Fruit fly (Drosophila melanogaster) whole organism, embryonic: ENCODE results near the gene CG15221.

Experiments used
- Antp ChIP-seq: fragments of 200-800 bp; sonication (Bioruptor generic); optimal IDR thresholded peaks from 3 replicates; lab custom pipeline; 2016; ENCODE audit warnings: missing biosample characterization, missing genetic modification characterization
- Atf-2 ChIP-seq: fragments of 200-800 bp; sonication (Bioruptor generic); optimal IDR thresholded peaks from 2 replicates; lab custom pipeline; 2016; ENCODE audit warnings: missing biosample characterization, missing genetic modification characterization
- CG10366 ChIP-seq: fragments of 200-800 bp; sonication (Bioruptor generic); IDR thresholded peaks from 2 replicates; pipeline ENCODE4 v1.3.6; 2022; ENCODE audit warnings: missing biosample characterization, missing genetic modification characterization
- CG11085 ChIP-seq: fragments of 200-800 bp; sonication (Bioruptor generic); IDR thresholded peaks from 2 replicates; pipeline ENCODE4 v1.3.6; 2022; ENCODE audit warnings: missing biosample characterization, missing genetic modification characterization
- CG13123 ChIP-seq: fragments of 200-800 bp; sonication (Bioruptor generic); optimal IDR thresholded peaks from 2 replicates; lab custom pipeline; 2016; ENCODE audit warnings: missing biosample characterization, missing genetic modification characterization
- CG15011 ChIP-seq: fragments of 200-800 bp; sonication (Bioruptor generic); optimal IDR thresholded peaks from 3 replicates; lab custom pipeline; 2018; ENCODE audit warnings: missing biosample characterization, mild to moderate bottlenecking, missing genetic modification characterization
- CG15514 ChIP-seq: fragments of 200-800 bp; sonication (Bioruptor generic); optimal IDR thresholded peaks from 3 replicates; lab custom pipeline; 2017; ENCODE audit warnings: missing biosample characterization, missing genetic modification characterization, mild to moderate bottlenecking, moderate library complexity, missing genetic modification reagents
- CG17802 ChIP-seq: fragments of 200-800 bp; sonication (Bioruptor generic); optimal IDR thresholded peaks from 2 replicates; lab custom pipeline; 2018; ENCODE audit warnings: missing biosample characterization, mild to moderate bottlenecking, missing genetic modification characterization, moderate library complexity
- CG2712 ChIP-seq: fragments of 200-800 bp; optimal IDR thresholded peaks from 3 replicates; lab custom pipeline; 2019; ENCODE audit warnings: missing biosample characterization, mild to moderate bottlenecking, missing genetic modification characterization, moderate library complexity
- CG31224 ChIP-seq: fragments of 200-800 bp; sonication (Bioruptor generic); IDR thresholded peaks from 2 replicates; pipeline ENCODE4 v1.3.6; 2022; ENCODE audit warnings: missing biosample characterization, missing genetic modification characterization
- CG31388 ChIP-seq: fragments of 200-800 bp; sonication (Bioruptor generic); optimal IDR thresholded peaks from 2 replicates; lab custom pipeline; 2016; ENCODE audit warnings: missing biosample characterization, missing genetic modification characterization
- CG31441 ChIP-seq: fragments of 200-800 bp; sonication (Bioruptor generic); IDR thresholded peaks from 2 replicates; pipeline ENCODE4 v1.3.6; 2022; ENCODE audit warnings: missing biosample characterization, missing genetic modification characterization
- CG34422 ChIP-seq: fragments of 200-800 bp; sonication (Bioruptor generic); IDR thresholded peaks from 3 replicates; pipeline ENCODE4 v1.3.6; 2022; ENCODE audit warnings: missing biosample characterization, missing genetic modification characterization
- CG3847 ChIP-seq: fragments of 200-800 bp; sonication (Bioruptor generic); IDR thresholded peaks from 2 replicates; pipeline ENCODE4 v1.3.6; 2022; ENCODE audit warnings: missing biosample characterization, missing genetic modification characterization
- CG5180 ChIP-seq: fragments of 200-800 bp; sonication (Bioruptor generic); optimal IDR thresholded peaks from 3 replicates; lab custom pipeline; 2017; ENCODE audit warnings: missing biosample characterization, missing genetic modification characterization, mild to moderate bottlenecking, moderate library complexity, missing genetic modification reagents
- CG6854 ChIP-seq: fragments of 200-800 bp; sonication (Bioruptor generic); optimal IDR thresholded peaks from 3 replicates; lab custom pipeline; 2017; ENCODE audit warnings: missing biosample characterization, mild to moderate bottlenecking, missing genetic modification characterization
- CG7839 ChIP-seq: fragments of 200-800 bp; sonication (Bioruptor generic); optimal IDR thresholded peaks from 3 replicates; lab custom pipeline; 2018; ENCODE audit warnings: missing biosample characterization, mild to moderate bottlenecking, missing genetic modification characterization, moderate library complexity
- CG8944 ChIP-seq: fragments of 200-800 bp; sonication (Bioruptor generic); optimal IDR thresholded peaks from 3 replicates; lab custom pipeline; 2016; ENCODE audit warnings: missing biosample characterization, missing genetic modification characterization
- CG9215 ChIP-seq: fragments of 200-800 bp; sonication (Bioruptor generic); IDR thresholded peaks from 2 replicates; pipeline ENCODE4 v1.3.6; 2022; ENCODE audit warnings: missing biosample characterization, missing genetic modification characterization
- CG9932 ChIP-seq: fragments of 200-800 bp; sonication (Bioruptor generic); IDR thresholded peaks from 2 replicates; pipeline ENCODE4 v1.3.6; 2022; ENCODE audit warnings: missing biosample characterization, missing genetic modification characterization
- Dad ChIP-seq: fragments of 200-800 bp; sonication (Bioruptor generic); optimal IDR thresholded peaks from 3 replicates; lab custom pipeline; 2016; ENCODE audit warnings: missing biosample characterization, missing genetic modification characterization
- Dip3 ChIP-seq: fragments of 200-800 bp; sonication (Bioruptor generic); optimal IDR thresholded peaks from 3 replicates; lab custom pipeline; 2016; ENCODE audit warnings: missing biosample characterization, missing genetic modification characterization
- Ets65A ChIP-seq: fragments of 200-800 bp; sonication (Bioruptor generic); peaks from one replicate; lab custom pipeline; 2016; ENCODE audit warnings: missing biosample characterization, missing genetic modification characterization
- H15 ChIP-seq: fragments of 200-800 bp; sonication (Bioruptor generic); IDR thresholded peaks from 3 replicates; pipeline ENCODE4 v1.3.6; 2022; ENCODE audit warnings: missing biosample characterization, missing genetic modification characterization
- HLH3B ChIP-seq: fragments of 200-800 bp; sonication (Bioruptor generic); IDR thresholded peaks from 2 replicates; pipeline ENCODE4 v1.3.6; 2022; ENCODE audit warnings: missing biosample characterization, missing genetic modification characterization
- HLH54F ChIP-seq: fragments of 200-800 bp; sonication (Bioruptor generic); optimal IDR thresholded peaks from 3 replicates; lab custom pipeline; 2016; ENCODE audit warnings: missing biosample characterization, missing genetic modification characterization
- Med ChIP-seq: fragments of 200-800 bp; sonication (Bioruptor generic); peaks from one replicate; lab custom pipeline; 2016; ENCODE audit warnings: missing biosample characterization, missing genetic modification characterization, mild to moderate bottlenecking, inconsistent platforms, moderate library complexity
- NFAT ChIP-seq: fragments of 200-800 bp; sonication (Bioruptor generic); IDR thresholded peaks from 2 replicates; pipeline ENCODE4 v1.3.6; 2022; ENCODE audit warnings: missing biosample characterization, missing genetic modification characterization
- Poxn ChIP-seq: fragments of 200-800 bp; sonication (Bioruptor generic); IDR thresholded peaks from 2 replicates; pipeline ENCODE4 v1.3.6; 2022; ENCODE audit warnings: missing biosample characterization, missing genetic modification characterization
- Sox102F ChIP-seq: fragments of 200-800 bp; sonication (Bioruptor generic); optimal IDR thresholded peaks from 2 replicates; lab custom pipeline; 2018; ENCODE audit warnings: missing biosample characterization, mild to moderate bottlenecking, missing genetic modification characterization, moderate library complexity
- Ssrp ChIP-seq: fragments of 200-800 bp; sonication (Bioruptor generic); optimal IDR thresholded peaks from 2 replicates; lab custom pipeline; 2018; ENCODE audit warnings: missing biosample characterization, mild to moderate bottlenecking, missing genetic modification characterization, moderate library complexity
- Stat92E ChIP-seq, 3 experiments: fragments of >200 bp in 2 of 3; fragments of 200-800 bp in 1 of 3; sonication (Bioruptor generic) in 1 of 3; optimal IDR thresholded peaks; 2 replicates each; lab custom pipeline; 2017 to 2019; ENCODE audit warnings: missing biosample characterization in 3 of 3, missing genetic modification characterization in 3 of 3, mild to moderate bottlenecking in 1 of 3, moderate library complexity in 1 of 3
- Xrp1 ChIP-seq: fragments of 200-800 bp; sonication (Bioruptor generic); IDR thresholded peaks from 2 replicates; pipeline ENCODE4 v1.3.6; 2022; ENCODE audit warnings: missing biosample characterization, missing genetic modification characterization
- ara ChIP-seq: fragments of 200-800 bp; sonication (Bioruptor generic); IDR thresholded peaks from 2 replicates; pipeline ENCODE4 v1.3.6; 2022; ENCODE audit warnings: missing biosample characterization, missing genetic modification characterization
- ash1 ChIP-seq: fragments of 200-800 bp; sonication (Bioruptor generic); optimal IDR thresholded peaks from 2 replicates; lab custom pipeline; 2018; ENCODE audit warnings: missing biosample characterization, mild to moderate bottlenecking, missing genetic modification characterization
- bab2 ChIP-seq: fragments of 200-800 bp; sonication (Bioruptor generic); optimal IDR thresholded peaks from 2 replicates; lab custom pipeline; 2016; ENCODE audit warnings: missing biosample characterization, missing genetic modification characterization
- btn ChIP-seq: fragments of 200-800 bp; sonication (Bioruptor generic); optimal IDR thresholded peaks from 2 replicates; lab custom pipeline; 2016; ENCODE audit warnings: missing biosample characterization, missing genetic modification characterization
- caup ChIP-seq: fragments of 200-800 bp; sonication (Bioruptor generic); optimal IDR thresholded peaks from 3 replicates; lab custom pipeline; 2017; ENCODE audit warnings: missing biosample characterization, mild to moderate bottlenecking, missing genetic modification characterization, moderate library complexity; ENCODE audit not compliant: severe bottlenecking
- ewg ChIP-seq: fragments of 200-800 bp; sonication (Bioruptor generic); optimal IDR thresholded peaks from 3 replicates; lab custom pipeline; 2017; ENCODE audit warnings: mild to moderate bottlenecking, missing biosample characterization, missing genetic modification reagents, missing genetic modification characterization
- klu ChIP-seq: fragments of 200-800 bp; sonication (Bioruptor generic); IDR thresholded peaks from 2 replicates; pipeline ENCODE4 v1.3.6; 2022; ENCODE audit warnings: missing biosample characterization, missing genetic modification characterization
- nmo ChIP-seq: fragments of 200-800 bp; sonication (Bioruptor generic); optimal IDR thresholded peaks from 2 replicates; lab custom pipeline; 2018; ENCODE audit warnings: missing biosample characterization, mild to moderate bottlenecking, missing genetic modification characterization, moderate library complexity
- otp ChIP-seq: fragments of 200-800 bp; sonication (Bioruptor generic); IDR thresholded peaks from 3 replicates; pipeline ENCODE4, ENCODE4 v1.3.6; 2022; ENCODE audit warnings: missing biosample characterization, missing genetic modification characterization
- p53 ChIP-seq: fragments of 200-800 bp; sonication (Bioruptor generic); optimal IDR thresholded peaks from 2 replicates; lab custom pipeline; 2016; ENCODE audit warnings: missing biosample characterization, missing genetic modification characterization
- pan ChIP-seq, 4 experiments: fragments of >200 bp in 3 of 4; fragments of 200-800 bp in 1 of 4; sonication (Bioruptor generic) in 1 of 4; optimal IDR thresholded peaks in 3 of 4; IDR thresholded peaks in 1 of 4; 2 replicates each; pipeline versions ENCODE4 v1.3.6 to Lab custom; 2017 to 2022; ENCODE audit warnings: missing biosample characterization in 2 of 4, missing genetic modification characterization in 2 of 4, mixed read lengths in 1 of 4
- pho ChIP-seq: fragments of 200-800 bp; sonication (Bioruptor generic); optimal IDR thresholded peaks from 2 replicates; lab custom pipeline; 2016; ENCODE audit warnings: missing biosample characterization, missing genetic modification characterization
- sens-2 ChIP-seq: fragments of 200-800 bp; sonication (Bioruptor generic); IDR thresholded peaks from 2 replicates; pipeline ENCODE4 v1.3.6; 2022; ENCODE audit warnings: missing biosample characterization, missing genetic modification characterization
- sisA ChIP-seq: fragments of 200-800 bp; sonication (Bioruptor generic); IDR thresholded peaks from 2 replicates; pipeline ENCODE4 v1.3.6; 2022; ENCODE audit warnings: missing biosample characterization, missing genetic modification characterization
- usp ChIP-seq: fragments of >200 bp; optimal IDR thresholded peaks from 2 replicates; lab custom pipeline; 2017; ENCODE audit warnings: missing biosample characterization, missing genetic modification characterization
- vvl ChIP-seq: fragments of 200-800 bp; sonication (Bioruptor generic); IDR thresholded peaks from 2 replicates; pipeline ENCODE4 v1.3.6; 2022; ENCODE audit warnings: missing biosample characterization, missing genetic modification characterization
- zfh2 ChIP-seq: fragments of 200-800 bp; sonication (Bioruptor generic); optimal IDR thresholded peaks from 2 replicates; lab custom pipeline; 2016; ENCODE audit warnings: missing biosample characterization, missing genetic modification characterization

The CG15221 gene

DNA sequence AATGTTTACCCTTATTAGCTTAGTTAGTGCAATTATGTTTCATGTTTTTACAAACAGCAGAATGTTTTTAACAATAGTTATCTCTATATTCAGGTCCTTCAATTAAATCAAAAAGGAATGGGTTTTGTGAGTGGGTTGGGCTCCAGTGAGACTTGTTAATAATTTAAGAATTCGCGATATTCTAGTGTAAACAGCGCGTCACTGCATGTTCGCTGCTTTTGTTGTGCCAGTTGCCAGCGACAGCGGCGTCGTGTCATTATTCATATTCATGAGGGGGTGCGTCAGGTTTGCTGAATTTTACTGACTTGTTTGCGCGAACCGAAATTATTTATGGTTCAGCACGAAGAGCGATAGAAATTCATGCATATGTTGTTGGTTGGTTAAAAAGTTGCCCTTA is 8.8 kb upstream of the CG15221 start, which contains the start of gene Amun (continued):
- peak; percentile 14; the same call in 1 of the 2 replicates for TF ChIP-seq vvl (GFP tag; lab: Robert Waterston, UW)
- TF ChIP-seq Poxn: 0 out of 2 replicates have a peak, but pooled peaks have one; percentile 17
- TF ChIP-seq HLH3B: peak; percentile 48; the same call in 1 of the 2 replicates
- peak; percentile 3 for TF ChIP-seq Atf-2 (GFP tag; lab: Kevin White, UChicago)
- peak; percentile 64 for TF ChIP-seq CG9932 (GFP tag; lab: Robert Waterston, UW)
- no peak for TF ChIP-seq pan (optimal IDR thresholded peaks at IDR 0.05; lab: Kevin White, UChicago)
- peak in 1 of 2 experiments; percentile 17 for TF ChIP-seq pan (GFP tag; optimal IDR thresholded peaks at IDR 0.05 in 1 of 2, IDR thresholded peaks at IDR 0.05 in 1 of 2)
- 0 out of 3 replicates have a peak, but pooled peaks have one; percentile 36 for TF ChIP-seq H15 (GFP tag; lab: Robert Waterston, UW)
- peak; percentile 21 for TF ChIP-seq Ssrp (tag; lab: Kevin White, UChicago)
- no peak for TF ChIP-seq otp (GFP tag; lab: Robert Waterston, UW)
- TF ChIP-seq usp (GFP tag; lab: Kevin White, UChicago): no peak
- TF ChIP-seq CG5180 (GFP tag; lab: Kevin White, UChicago): no peak
- TF ChIP-seq pho (GFP tag; lab: Kevin White, UChicago): peak; percentile 21
- peak; percentile 49 for TF ChIP-seq zfh2 (GFP tag; lab: Kevin White, UChicago)
- TF ChIP-seq Ets65A (GFP tag; lab: Kevin White, UChicago): peak; percentile 90
- peak; percentile 24 for TF ChIP-seq HLH54F (GFP tag; lab: Kevin White, UChicago)
- peak; percentile 45 for TF ChIP-seq Antp
- peak; percentile 19 for TF ChIP-seq ash1 (GFP tag; lab: Kevin White, UChicago)
- peak; percentile 18 for TF ChIP-seq CG31388 (GFP tag; lab: Kevin White, UChicago)
- 0 out of 2 replicates have a peak, but pooled peaks have one; percentile 29 for TF ChIP-seq Xrp1 (GFP tag; lab: Robert Waterston, UW)
- TF ChIP-seq CG3847 (GFP tag; lab: Robert Waterston, UW): 0 out of 2 replicates have a peak, but pooled peaks have one; percentile 13
- no peak for TF ChIP-seq Dad (GFP tag; lab: Kevin White, UChicago)
- no peak for TF ChIP-seq CG10366
- peak; percentile 7 for TF ChIP-seq CG17802
- TF ChIP-seq bab2 (GFP tag; lab: Kevin White, UChicago): no peak
- TF ChIP-seq CG7839 (tag; lab: Kevin White, UChicago): peak; percentile 8
- peak; percentile 18; the same call in 1 of the 2 replicates for TF ChIP-seq CG9215 (GFP tag; lab: Robert Waterston, UW)
- no peak for TF ChIP-seq Stat92E (GFP tag; optimal IDR thresholded peaks at IDR 0.05; lab: Kevin White, UChicago)
- TF ChIP-seq klu (GFP tag; lab: Robert Waterston, UW): peak; percentile 32; the same call in 1 of the 2 replicates
- peak; percentile 9; the same call in 1 of the 2 replicates for TF ChIP-seq CG11085
- TF ChIP-seq CG8944 (GFP tag; lab: Kevin White, UChicago): peak; percentile 21
- TF ChIP-seq p53 (GFP tag; lab: Kevin White, UChicago): peak; percentile 56
- peak; percentile 39 for TF ChIP-seq CG15514 (GFP tag; lab: Kevin White, UChicago)
- peak; percentile 29 for TF ChIP-seq CG15011 (GFP tag; lab: Kevin White, UChicago)
- TF ChIP-seq btn (GFP tag; lab: Kevin White, UChicago): no peak
- TF ChIP-seq ewg (GFP tag; lab: Kevin White, UChicago): peak; percentile 6
- TF ChIP-seq Med: peak; percentile 75
- no peak for TF ChIP-seq sens-2 (GFP tag; lab: Robert Waterston, UW)
- TF ChIP-seq CG6854 (GFP tag; lab: Kevin White, UChicago): no peak
- no peak for TF ChIP-seq CG13123 (GFP tag; lab: Kevin White, UChicago)
- no peak for TF ChIP-seq CG31441 (GFP tag; lab: Robert Waterston, UW)
- TF ChIP-seq CG2712 (tag; lab: Kevin White, UChicago): peak; percentile 6
- no peak for TF ChIP-seq nmo (GFP tag; lab: Kevin White, UChicago)
- TF ChIP-seq CG31224 (GFP tag; lab: Robert Waterston, UW): peak; percentile 31; the same call in 1 of the 2 replicates
- 0 out of 2 replicates have a peak, but pooled peaks have one; percentile 12 for TF ChIP-seq ara (GFP tag; lab: Robert Waterston, UW)
- TF ChIP-seq caup: no peak
- 0 out of 3 replicates have a peak, but pooled peaks have one; percentile 17 for TF ChIP-seq CG34422 (GFP tag; lab: Robert Waterston, UW)
- peak; percentile 5; the same call in 1 of the 2 replicates for TF ChIP-seq sisA (GFP tag; lab: Robert Waterston, UW)
- TF ChIP-seq Sox102F (GFP tag; lab: Kevin White, UChicago): peak; percentile 7
- TF ChIP-seq Dip3: peak; percentile 41
- peak; percentile 72 for TF ChIP-seq NFAT
